Worm (Caenorhabditis elegans) whole organism, mixed stage, embryonic: ENCODE results near the gene igdb-3.

Experiments used
- snpc-4 ChIP-seq: fragments of 150-350 bp; optimal IDR thresholded peaks from 2 replicates; lab custom pipeline; 2014; ENCODE audit warnings: missing biosample characterization, missing genetic modification characterization
- tbx-8 ChIP-seq: fragments of 200-800 bp; sonication (Bioruptor generic); optimal IDR thresholded peaks from 2 replicates; lab custom pipeline; 2018; ENCODE audit warnings: mild to moderate bottlenecking, missing genetic modification characterization, moderate library complexity, missing compliant biosample characterization

ce11 chrX:6391491-6391890 lies 6.2 kb downstream of the igdb-3 start, which contains the start of gene igcm-2:
- TF ChIP-seq snpc-4 = no peak
- TF ChIP-seq tbx-8 = no peak
